Fruit fly (Drosophila melanogaster) whole organism, wandering third instar larva: ENCODE results near the gene Obp99c.

Experiments
- Dif ChIP-seq: fragments of 200-275, 200-300 bp; sonication (Bioruptor generic); optimal IDR thresholded peaks from 2 replicates; lab custom pipeline; 2018; ENCODE audit warnings: missing biosample characterization, missing genetic modification characterization; ENCODE audit not compliant: partially characterized antibody
- Hnf4 ChIP-seq: fragments of 200-800 bp; sonication (Bioruptor generic); optimal IDR thresholded peaks from 2 replicates; lab custom pipeline; 2016; ENCODE audit warnings: missing biosample characterization, mild to moderate bottlenecking, missing genetic modification characterization
- Hr83 ChIP-seq: fragments of 200-300 bp; sonication (Bioruptor generic); optimal IDR thresholded peaks from 2 replicates; lab custom pipeline; 2016; ENCODE audit warnings: missing biosample characterization, mild to moderate bottlenecking, missing genetic modification characterization, moderate library complexity; ENCODE audit not compliant: poor library complexity, severe bottlenecking
- OdsH ChIP-seq: fragments of 200-800 bp; sonication (Bioruptor generic); optimal IDR thresholded peaks from 2 replicates; lab custom pipeline; 2016; ENCODE audit warnings: missing biosample characterization, mild to moderate bottlenecking, missing genetic modification characterization
- br ChIP-seq: fragments of 200-800 bp; sonication (Bioruptor generic); optimal IDR thresholded peaks from 2 replicates; lab custom pipeline; 2016; ENCODE audit warnings: missing biosample characterization, missing genetic modification characterization
- h ChIP-seq: fragments of 200-800 bp; sonication (Bioruptor generic); optimal IDR thresholded peaks from 3 replicates; lab custom pipeline; 2016; ENCODE audit warnings: missing biosample characterization, mild to moderate bottlenecking, missing genetic modification characterization
- sage ChIP-seq: fragments of 200-800 bp; sonication (Bioruptor generic); optimal IDR thresholded peaks from 2 replicates; lab custom pipeline; 2016; ENCODE audit warnings: missing biosample characterization, mild to moderate bottlenecking, missing genetic modification characterization
- sv ChIP-seq: fragments of 200-800 bp; sonication (Bioruptor generic); optimal IDR thresholded peaks from 3 replicates; lab custom pipeline; 2016; ENCODE audit warnings: missing biosample characterization, missing genetic modification characterization
- woc ChIP-seq: sonication (Bioruptor generic); optimal IDR thresholded peaks from 2 replicates; lab custom pipeline; 2016; ENCODE audit warnings: missing biosample characterization, mild to moderate bottlenecking, missing genetic modification characterization

DNA sequence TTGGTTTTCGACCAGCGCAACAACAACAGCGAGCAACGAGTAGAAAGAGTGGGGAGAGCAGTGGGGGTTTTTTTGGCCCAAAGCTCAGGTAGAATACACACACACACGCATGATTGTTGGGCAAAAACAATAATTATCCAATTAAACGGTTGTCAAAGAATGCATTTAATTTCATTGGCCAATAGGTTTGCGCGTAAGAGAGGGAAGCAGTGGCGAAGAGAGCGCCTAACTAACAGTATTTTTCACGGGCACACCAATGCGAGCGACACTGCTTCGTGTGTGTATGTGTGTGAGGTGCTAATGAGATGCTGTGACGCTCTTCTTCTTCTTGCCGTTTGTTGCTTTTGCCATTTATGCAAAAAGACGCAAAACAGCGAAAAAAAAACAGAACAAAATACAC, 37.2 kb upstream of the Obp99c start:
- TF ChIP-seq sage (GFP tag; lab: Kevin White, UChicago) (no peak), Hr83 (GFP tag; lab: Kevin White, UChicago) (no peak), OdsH (no peak), h (no peak), sv (GFP tag; lab: Kevin White, UChicago) (no peak), woc (GFP tag; lab: Kevin White, UChicago) (no peak), br (GFP tag; lab: Kevin White, UChicago) (no peak), Hnf4 (no peak), Dif (GFP tag; lab: Kevin White, UChicago) (no peak)
